Worm (Caenorhabditis elegans): ENCODE data around the gene acdh-2.

acdh-2 gene

ce11 chrII:5527841-5528240 is 19.5 kb downstream of the acdh-2 start, which contains the start of gene ZK177.1:
ZK177.1 (plus strand) TSS chrII:5528141.
- TF ChIP-seq ceh-16 (tag; optimal IDR thresholded peaks at IDR 0.05), result no peak
- no peak for TF ChIP-seq Y55F3AM.14 (GFP tag; optimal IDR thresholded peaks at IDR 0.05)
- no peak for TF ChIP-seq dmd-4 (tag; optimal IDR thresholded peaks at IDR 0.05)
- TF ChIP-seq ceh-82 (tag; optimal IDR thresholded peaks at IDR 0.05), result no peak
- TF ChIP-seq gmeb-1 (tag; optimal IDR thresholded peaks at IDR 0.05), result no peak
- no peak for TF ChIP-seq lin-11 (tag; optimal IDR thresholded peaks at IDR 0.05)
- TF ChIP-seq lin-39 (tag; optimal IDR thresholded peaks at IDR 0.05), result no peak
- no peak for TF ChIP-seq nhr-11 (tag; optimal IDR thresholded peaks at IDR 0.05)
- TF ChIP-seq lsy-2 (tag; optimal IDR thresholded peaks at IDR 0.05), result no peak
- TF ChIP-seq mdl-1 (tag; optimal IDR thresholded peaks at IDR 0.05), result no peak
- no peak for TF ChIP-seq nhr-129 (tag; optimal IDR thresholded peaks at IDR 0.05)

ce11 chrII:5525297-5525696 is 22.0 kb downstream of the acdh-2 start, which contains the start of gene tbx-35:
tbx-35 (minus strand) TSS chrII:5525397.
- TF ChIP-seq nhr-129 (tag; optimal IDR thresholded peaks at IDR 0.05) (no peak), nhr-77 (tag; optimal IDR thresholded peaks at IDR 0.05) (no peak), skn-1 (tag; optimal IDR thresholded peaks at IDR 0.05) (no peak), lin-13 (GFP tag; optimal IDR thresholded peaks at IDR 0.05) (no peak), ama-1 (optimal IDR thresholded peaks at IDR 0.05) (no peak), mab-5 (tag; optimal IDR thresholded peaks at IDR 0.05) (no peak), mdl-1 (tag; optimal IDR thresholded peaks at IDR 0.05) (no peak)

ce11 chrII:5522637-5523036 is 24.7 kb downstream of the acdh-2 start, which contains the start of gene ZK177.11:
ZK177.11 (plus strand) TSS chrII:5522937.
- TF ChIP-seq egl-27 (tag; optimal IDR thresholded peaks at IDR 0.05) (no peak), dmd-4 (tag; optimal IDR thresholded peaks at IDR 0.05) (no peak), elt-1 (tag; optimal IDR thresholded peaks at IDR 0.05) (no peak), nhr-77 (tag; optimal IDR thresholded peaks at IDR 0.05) (no peak), nhr-237 (tag; optimal IDR thresholded peaks at IDR 0.05) (no peak)

ce11 chrII:5521411-5521810 is 25.9 kb downstream of the acdh-2 start, which contains the start of gene ZK177.12:
ZK177.12 (plus strand) TSS chrII:5521711.
- TF ChIP-seq R02D3.7 (tag; optimal IDR thresholded peaks at IDR 0.05), result no peak
- TF ChIP-seq lin-39 (tag; optimal IDR thresholded peaks at IDR 0.05), result no peak
- no peak for TF ChIP-seq nhr-10 (tag; optimal IDR thresholded peaks at IDR 0.05)
- no peak for TF ChIP-seq sem-4 (tag; optimal IDR thresholded peaks at IDR 0.05)
- TF ChIP-seq ceh-16 (tag; optimal IDR thresholded peaks at IDR 0.05), result no peak
- no peak for TF ChIP-seq mbf-1 (tag; optimal IDR thresholded peaks at IDR 0.05)
- no peak for TF ChIP-seq zag-1 (tag; optimal IDR thresholded peaks at IDR 0.05)
- TF ChIP-seq nhr-77 (tag; optimal IDR thresholded peaks at IDR 0.05), result no peak

ce11 chrII:5518910-5519309 is 28.4 kb downstream of the acdh-2 start, which contains the start of gene ZK177.2:
ZK177.2 (plus strand) TSS chrII:5519210.
- no peak for TF ChIP-seq zag-1 (tag; optimal IDR thresholded peaks at IDR 0.05)
- no peak for TF ChIP-seq aly-2 (tag; optimal IDR thresholded peaks at IDR 0.05)
- TF ChIP-seq lin-11 (tag; optimal IDR thresholded peaks at IDR 0.05), result no peak
- no peak for TF ChIP-seq unc-39 (tag; optimal IDR thresholded peaks at IDR 0.05)
- TF ChIP-seq ceh-16 (tag; optimal IDR thresholded peaks at IDR 0.05), result no peak
- no peak for TF ChIP-seq unc-62 (GFP tag; optimal IDR thresholded peaks at IDR 0.05)
- TF ChIP-seq nhr-11 (tag; optimal IDR thresholded peaks at IDR 0.05), result no peak
- no peak for TF ChIP-seq ztf-4 (tag; optimal IDR thresholded peaks at IDR 0.05)
- no peak for TF ChIP-seq lsy-2 (tag; optimal IDR thresholded peaks at IDR 0.05)
- TF ChIP-seq ztf-11 (tag; optimal IDR thresholded peaks at IDR 0.05), result no peak
- TF ChIP-seq mdl-1 (tag; optimal IDR thresholded peaks at IDR 0.05), result no peak

ce11 chrII:5518055-5518454 is 29.2 kb downstream of the acdh-2 start:
- TF ChIP-seq alr-1 (tag; optimal IDR thresholded peaks at IDR 0.05) (no peak), nhr-12 (tag; optimal IDR thresholded peaks at IDR 0.05) (no peak), Y55F3AM.14 (GFP tag; optimal IDR thresholded peaks at IDR 0.05) (no peak)

ce11 chrII:5517643-5518042 is 29.6 kb downstream of the acdh-2 start, which contains the start of gene ZK177.9:
ZK177.9 (minus strand) TSS chrII:5517743.
- TF ChIP-seq mdl-1 (tag; optimal IDR thresholded peaks at IDR 0.05), result no peak
- TF ChIP-seq F13H6.1 (tag; optimal IDR thresholded peaks at IDR 0.05), result no peak
- TF ChIP-seq sma-3 (GFP tag; optimal IDR thresholded peaks at IDR 0.05), result no peak
- no peak for TF ChIP-seq ceh-16 (tag; optimal IDR thresholded peaks at IDR 0.05)
- no peak for TF ChIP-seq lin-13 (GFP tag; optimal IDR thresholded peaks at IDR 0.05)
- TF ChIP-seq C34F6.9 (tag; optimal IDR thresholded peaks at IDR 0.05), result no peak
- no peak for TF ChIP-seq mab-5 (tag; optimal IDR thresholded peaks at IDR 0.05)
- TF ChIP-seq dmd-4 (tag; optimal IDR thresholded peaks at IDR 0.05), result no peak
- TF ChIP-seq ZK546.5 (tag; optimal IDR thresholded peaks at IDR 0.05), result no peak
- TF ChIP-seq fos-1 (tag; optimal IDR thresholded peaks at IDR 0.05), result no peak
- TF ChIP-seq peb-1 (tag; optimal IDR thresholded peaks at IDR 0.05), result no peak
- no peak for TF ChIP-seq elt-3 (tag; optimal IDR thresholded peaks at IDR 0.05)
